Fruit fly (Drosophila melanogaster): Measurements from ENCODE around the gene CG8475.

CG8475 gene

DNA sequence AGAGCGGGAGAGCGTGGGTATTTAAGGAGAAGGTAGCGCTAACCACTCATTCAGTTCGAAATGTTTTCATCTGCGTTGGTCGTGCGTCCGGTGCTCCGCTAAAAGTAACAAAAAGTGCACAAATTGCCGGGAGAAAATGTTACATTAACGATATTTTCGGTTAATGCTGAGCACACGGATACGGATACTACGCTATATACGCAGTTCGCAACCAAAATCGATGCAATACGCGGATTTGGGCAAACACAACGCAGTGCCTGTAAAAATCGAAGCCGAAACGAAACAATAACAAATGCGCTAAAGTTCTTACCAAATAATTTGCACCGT is 33.7 kb downstream of the CG8475 start, which contains the start of gene Piezo (continued):
- TF ChIP-seq CG3163 (GFP tag; optimal IDR thresholded peaks at IDR 0.05): no peak
- no peak for TF ChIP-seq ind (GFP tag; optimal IDR thresholded peaks at IDR 0.05)
- no peak for TF ChIP-seq CG34422 (GFP tag; IDR thresholded peaks at IDR 0.05)
- TF ChIP-seq HLHmδ (GFP tag; optimal IDR thresholded peaks at IDR 0.05): peak; percentile 39
- no peak for TF ChIP-seq CrebB (tag; optimal IDR thresholded peaks at IDR 0.05)
- no peak for TF ChIP-seq cas (GFP tag; IDR thresholded peaks at IDR 0.05)
- TF ChIP-seq CG9727 (GFP tag; optimal IDR thresholded peaks at IDR 0.05): peak; percentile 55
- no peak for TF ChIP-seq gsb (GFP tag; IDR thresholded peaks at IDR 0.05)
- no peak for TF ChIP-seq ap (GFP tag; IDR thresholded peaks at IDR 0.05)
- TF ChIP-seq CG7786 (GFP tag; optimal IDR thresholded peaks at IDR 0.05): no peak
- no peak for TF ChIP-seq seq (GFP tag; IDR thresholded peaks at IDR 0.05)
- no peak for TF ChIP-seq tio (GFP tag; optimal IDR thresholded peaks at IDR 0.05)
- no peak for TF ChIP-seq CG6654 (GFP tag; optimal IDR thresholded peaks at IDR 0.05)
- TF ChIP-seq CG1603 (tag; optimal IDR thresholded peaks at IDR 0.05): no peak
- TF ChIP-seq CG8924 (tag; optimal IDR thresholded peaks at IDR 0.05): no peak
- no peak for TF ChIP-seq Elba2 (GFP tag; optimal IDR thresholded peaks at IDR 0.05)
- no peak for TF ChIP-seq H15 (GFP tag; IDR thresholded peaks at IDR 0.05)
- peak; percentile 58; the same call in 1 of the 2 replicates for TF ChIP-seq amos (GFP tag; IDR thresholded peaks at IDR 0.05; ENCODE audit: partially characterized antibody)
- TF ChIP-seq rib (GFP tag; IDR thresholded peaks at IDR 0.05): no peak
- TF ChIP-seq Sox102F (GFP tag; optimal IDR thresholded peaks at IDR 0.05): no peak
- no peak for TF ChIP-seq CG14965 (GFP tag; optimal IDR thresholded peaks at IDR 0.05; ENCODE audit: borderline replicate concordance)
- TF ChIP-seq bcd (GFP tag; optimal IDR thresholded peaks at IDR 0.05): no peak
- no peak for TF ChIP-seq HmgD (GFP tag; optimal IDR thresholded peaks at IDR 0.05)
- TF ChIP-seq pros (GFP tag; optimal IDR thresholded peaks at IDR 0.05): no peak
- peak; percentile 53; the same call in 1 of the 3 replicates for TF ChIP-seq Opbp (GFP tag; IDR thresholded peaks at IDR 0.05; ENCODE audit: partially characterized antibody)
- TF ChIP-seq CG13287 (GFP tag; IDR thresholded peaks at IDR 0.05; ENCODE audit: partially characterized antibody): no peak
- TF ChIP-seq CG3726 (GFP tag; IDR thresholded peaks at IDR 0.05): no peak
- no peak for TF ChIP-seq run (tag; optimal IDR thresholded peaks at IDR 0.05)
- no peak for TF ChIP-seq sr (GFP tag; IDR thresholded peaks at IDR 0.05)
- TF ChIP-seq schlank (tag; optimal IDR thresholded peaks at IDR 0.05): no peak
- TF ChIP-seq CG3065 (GFP tag; optimal IDR thresholded peaks at IDR 0.05): no peak
- TF ChIP-seq CG10543 (GFP tag; optimal IDR thresholded peaks at IDR 0.05): peak; percentile 56
- no peak for TF ChIP-seq Hand (GFP tag; optimal IDR thresholded peaks at IDR 0.05)
- TF ChIP-seq CG8281 (tag; optimal IDR thresholded peaks at IDR 0.05): no peak
- no peak for TF ChIP-seq CG7372 (GFP tag; IDR thresholded peaks at IDR 0.05)
- TF ChIP-seq C15 (GFP tag; IDR thresholded peaks at IDR 0.05): no peak
- TF ChIP-seq CG9932 (GFP tag; IDR thresholded peaks at IDR 0.05): no peak
- TF ChIP-seq CG1647 (GFP tag; optimal IDR thresholded peaks at IDR 0.05): no peak
- TF ChIP-seq CG42726 (GFP tag; IDR thresholded peaks at IDR 0.05; ENCODE audit: partially characterized antibody): peak; percentile 49; the same call in 1 of the 2 replicates
- TF ChIP-seq crc (GFP tag; optimal IDR thresholded peaks at IDR 0.05): no peak
- TF ChIP-seq CG17361 (GFP tag; IDR thresholded peaks at IDR 0.05): no peak; the same call in 2 of the 3 replicates
- no peak for TF ChIP-seq Trl (optimal IDR thresholded peaks at IDR 0.05)
- TF ChIP-seq Trl (GFP tag; optimal IDR thresholded peaks at IDR 0.05): no peak
- no peak for TF ChIP-seq Sox100B (GFP tag; optimal IDR thresholded peaks at IDR 0.05)
- no peak for TF ChIP-seq CG10462 (GFP tag; optimal IDR thresholded peaks at IDR 0.05)
- TF ChIP-seq Fer2 (tag; optimal IDR thresholded peaks at IDR 0.05): no peak
- TF ChIP-seq tna (GFP tag; IDR thresholded peaks at IDR 0.05; ENCODE audit: partially characterized antibody): 0 out of 2 replicates have a peak, but pooled peaks have one; percentile 7
- no peak for TF ChIP-seq Hsf (GFP tag; optimal IDR thresholded peaks at IDR 0.05)
- TF ChIP-seq unpg (GFP tag; optimal IDR thresholded peaks at IDR 0.05): no peak
